Fruit fly (Drosophila melanogaster): ENCODE measurements around the gene CG2887.

The CG2887 gene

dm6 chrX:10515323-10515853 lies 37.1 kb upstream of the CG2887 start (continued):
- TF ChIP-seq CG9727 (GFP tag; optimal IDR thresholded peaks at IDR 0.05) (peak; percentile 91), tup (GFP tag; optimal IDR thresholded peaks at IDR 0.05) (no peak), jumu (GFP tag; optimal IDR thresholded peaks at IDR 0.05) (peak; percentile 81), grau (tag; optimal IDR thresholded peaks at IDR 0.05) (peak; percentile 42), Atf-2 (GFP tag; optimal IDR thresholded peaks at IDR 0.05) (peak; percentile 25), en (GFP tag; optimal IDR thresholded peaks at IDR 0.05) (peak; percentile 52), Dip3 (GFP tag; optimal IDR thresholded peaks at IDR 0.05) (no peak), D19A (tag; optimal IDR thresholded peaks at IDR 0.05) (peak; percentile 51), CG14710 (tag; optimal IDR thresholded peaks at IDR 0.05) (peak; percentile 67), mld (GFP tag; IDR thresholded peaks at IDR 0.05; ENCODE audit: partially characterized antibody) (no peak), ftz-f1 (GFP tag; optimal IDR thresholded peaks at IDR 0.05) (no peak), CG12071 (GFP tag; optimal IDR thresholded peaks at IDR 0.05) (no peak), CG8359 (GFP tag; optimal IDR thresholded peaks at IDR 0.05; ENCODE audit: borderline replicate concordance) (peak; percentile 26), CG6175 (GFP tag; IDR thresholded peaks at IDR 0.05) (no peak), CG30020 (tag; optimal IDR thresholded peaks at IDR 0.05) (peak; percentile 5), prd (optimal IDR thresholded peaks at IDR 0.05) (no peak), prd (GFP tag; IDR thresholded peaks at IDR 0.05) (peak; percentile 96), Neu2 (GFP tag; optimal IDR thresholded peaks at IDR 0.05; ENCODE audit: borderline replicate concordance) (peak; percentile 82), Poxn (GFP tag; IDR thresholded peaks at IDR 0.05) (no peak), Hr39 (optimal IDR thresholded peaks at IDR 0.05) (no peak), Rfx (GFP tag; IDR thresholded peaks at IDR 0.05) (no peak), CG6689 (GFP tag; IDR thresholded peaks at IDR 0.05) (peak; percentile 67), GATAe (GFP tag; conservative IDR thresholded peaks at IDR 0.05) (no peak), CG10209 (GFP tag; optimal IDR thresholded peaks at IDR 0.05) (peak; percentile 51), Dfd (GFP tag; optimal IDR thresholded peaks at IDR 0.05) (no peak), Awh (GFP tag; IDR thresholded peaks at IDR 0.05) (peak; percentile 57; the same call in 1 of the 2 replicates), Hand (GFP tag; optimal IDR thresholded peaks at IDR 0.05) (no peak), Trl (optimal IDR thresholded peaks at IDR 0.05) (no peak), Trl (GFP tag; optimal IDR thresholded peaks at IDR 0.05) (peak; percentile 58), CG3726 (GFP tag; IDR thresholded peaks at IDR 0.05) (0 out of 3 replicates have a peak, but pooled peaks have one; percentile 32), ac (GFP tag; optimal IDR thresholded peaks at IDR 0.05) (peak; percentile 69), CG9797 (GFP tag; optimal IDR thresholded peaks at IDR 0.05) (no peak), disco-r (GFP tag; optimal IDR thresholded peaks at IDR 0.05) (no peak), Sox100B (GFP tag; optimal IDR thresholded peaks at IDR 0.05) (peak; percentile 21), mirr (GFP tag; optimal IDR thresholded peaks at IDR 0.05) (no peak), Ssrp (tag; optimal IDR thresholded peaks at IDR 0.05) (peak; percentile 44)

- no peak for TF ChIP-seq CG11695 (GFP tag; IDR thresholded peaks at IDR 0.05)
- TF ChIP-seq Side (GFP tag; optimal IDR thresholded peaks at IDR 0.05) = no peak
- no peak for TF ChIP-seq row (GFP tag; IDR thresholded peaks at IDR 0.05)
- no peak for TF ChIP-seq dmrt99B (tag; optimal IDR thresholded peaks at IDR 0.05)
- no peak for TF ChIP-seq eve (GFP tag; optimal IDR thresholded peaks at IDR 0.05)
- no peak for TF ChIP-seq Optix (GFP tag; IDR thresholded peaks at IDR 0.05)
- TF ChIP-seq vvl (GFP tag; IDR thresholded peaks at IDR 0.05) = no peak
- no peak for TF ChIP-seq ssp (GFP tag; IDR thresholded peaks at IDR 0.05)
- no peak for TF ChIP-seq CG7745 (tag; optimal IDR thresholded peaks at IDR 0.05)
- TF ChIP-seq cad (GFP tag; optimal IDR thresholded peaks at IDR 0.05) = no peak
- TF ChIP-seq Xbp1 (GFP tag; optimal IDR thresholded peaks at IDR 0.05) = no peak
- no peak for TF ChIP-seq CG12236 (GFP tag; optimal IDR thresholded peaks at IDR 0.05)
- TF ChIP-seq schlank (tag; optimal IDR thresholded peaks at IDR 0.05) = no peak
- no peak for TF ChIP-seq CG1792 (GFP tag; optimal IDR thresholded peaks at IDR 0.05)
- no peak for TF ChIP-seq CG8290 (GFP tag; optimal IDR thresholded peaks at IDR 0.05)
- TF ChIP-seq CG8290 (tag; optimal IDR thresholded peaks at IDR 0.05) = no peak
- TF ChIP-seq ems (GFP tag; optimal IDR thresholded peaks at IDR 0.05) = no peak
- TF ChIP-seq Chrac-16 (GFP tag; optimal IDR thresholded peaks at IDR 0.05) = no peak
- no peak for TF ChIP-seq C15 (GFP tag; IDR thresholded peaks at IDR 0.05)
- TF ChIP-seq oc (tag; optimal IDR thresholded peaks at IDR 0.05) = no peak
These were observed 36.6 kb upstream of the CG2887 start for dm6 chrX:10514850-10515249.
